Fruit fly (Drosophila melanogaster) whole organism, pupa: ENCODE results near the gene CG10324.

Experiments
- CG10348 ChIP-seq: fragments of 200-800 bp; sonication (Bioruptor generic); IDR thresholded peaks from 2 replicates; pipeline ENCODE4 v1.3.6; 2022; ENCODE audit warnings: missing biosample characterization, missing genetic modification characterization
- CG12605 ChIP-seq: fragments of 200-800 bp; sonication (Bioruptor generic); IDR thresholded peaks from 2 replicates; pipeline ENCODE4 v1.3.6; 2022; ENCODE audit warnings: missing biosample characterization, missing genetic modification characterization
- CG13204 ChIP-seq: fragments of 200-800 bp; sonication (Bioruptor generic); optimal IDR thresholded peaks from 2 replicates; lab custom pipeline; 2018; ENCODE audit warnings: missing biosample characterization, mild to moderate bottlenecking, missing genetic modification characterization, moderate library complexity
- CG14655 ChIP-seq: fragments of 200-800 bp; sonication (Bioruptor generic); optimal IDR thresholded peaks from 3 replicates; lab custom pipeline; 2017; ENCODE audit warnings: mild to moderate bottlenecking, missing biosample characterization, missing genetic modification reagents, missing genetic modification characterization
- CG15710 ChIP-seq: fragments of 200-800 bp; sonication (Bioruptor generic); optimal IDR thresholded peaks from 2 replicates; lab custom pipeline; 2018; ENCODE audit warnings: missing biosample characterization, mild to moderate bottlenecking, missing genetic modification characterization, moderate library complexity
- CG17806 ChIP-seq: fragments of 200-800 bp; sonication (Bioruptor generic); optimal IDR thresholded peaks from 2 replicates; lab custom pipeline; 2018; ENCODE audit warnings: missing biosample characterization, mild to moderate bottlenecking, missing genetic modification characterization, moderate library complexity
- CG32121 ChIP-seq: fragments of 200-800 bp; sonication (Bioruptor generic); IDR thresholded peaks from 2 replicates; pipeline ENCODE4 v1.3.6; 2022; ENCODE audit warnings: missing biosample characterization, missing genetic modification characterization
- CG34367 ChIP-seq: fragments of 200-800 bp; sonication (Bioruptor generic); optimal IDR thresholded peaks from 2 replicates; lab custom pipeline; 2018; ENCODE audit warnings: missing biosample characterization, mild to moderate bottlenecking, missing genetic modification characterization
- CG4496 ChIP-seq: fragments of 200-800 bp; sonication (Bioruptor generic); IDR thresholded peaks from 3 replicates; pipeline ENCODE4 v1.3.6; 2022; ENCODE audit warnings: missing biosample characterization, missing genetic modification characterization
- CG8159 ChIP-seq: fragments of 200-800 bp; sonication (Bioruptor generic); optimal IDR thresholded peaks from 3 replicates; lab custom pipeline; 2018; ENCODE audit warnings: missing biosample characterization, mild to moderate bottlenecking, missing genetic modification characterization, moderate library complexity
- CG8301 ChIP-seq: fragments of 200-800 bp; sonication (Bioruptor generic); optimal IDR thresholded peaks from 2 replicates; lab custom pipeline; 2018; ENCODE audit warnings: missing biosample characterization, mild to moderate bottlenecking, missing genetic modification characterization
- CG9948 ChIP-seq: fragments of 200-800 bp; sonication (Bioruptor generic); optimal IDR thresholded peaks from 2 replicates; lab custom pipeline; 2018; ENCODE audit warnings: missing biosample characterization, mild to moderate bottlenecking, missing genetic modification characterization, moderate library complexity
- D1 ChIP-seq: fragments of 200-800 bp; sonication (Bioruptor generic); optimal IDR thresholded peaks from 2 replicates; lab custom pipeline; 2018; ENCODE audit warnings: missing biosample characterization, mild to moderate bottlenecking, missing genetic modification characterization, moderate library complexity
- EcR ChIP-seq: fragments of 200-800 bp; sonication (Bioruptor generic); optimal IDR thresholded peaks from 3 replicates; lab custom pipeline; 2019; ENCODE audit warnings: missing biosample characterization, missing genetic modification characterization, mild to moderate bottlenecking, moderate library complexity, missing genetic modification reagents
- Ets98B ChIP-seq: fragments of 200-800 bp; sonication (Bioruptor generic); IDR thresholded peaks from 2 replicates; pipeline ENCODE4 v1.3.6; 2022; ENCODE audit warnings: missing biosample characterization, missing genetic modification characterization
- Pif1A ChIP-seq: fragments of 200-800 bp; sonication (Bioruptor generic); optimal IDR thresholded peaks from 3 replicates; lab custom pipeline; 2016; ENCODE audit warnings: missing biosample characterization, missing genetic modification characterization
- Pif1B ChIP-seq: fragments of 200-800 bp; sonication (Bioruptor generic); optimal IDR thresholded peaks from 3 replicates; lab custom pipeline; 2016; ENCODE audit warnings: missing biosample characterization, missing genetic modification characterization
- Snoo ChIP-seq: fragments of 200-800 bp; sonication (Bioruptor generic); optimal IDR thresholded peaks from 3 replicates; lab custom pipeline; 2017; ENCODE audit warnings: missing biosample characterization, mild to moderate bottlenecking, missing genetic modification characterization, inconsistent platforms
- fd96Ca ChIP-seq: fragments of 200-800 bp; sonication (Bioruptor generic); IDR thresholded peaks from 3 replicates; pipeline ENCODE4 v1.3.6; 2022; ENCODE audit warnings: missing biosample characterization, missing genetic modification characterization
- gl ChIP-seq: fragments of 200-800 bp; sonication (Bioruptor generic); optimal IDR thresholded peaks from 2 replicates; lab custom pipeline; 2018; ENCODE audit warnings: missing biosample characterization, mild to moderate bottlenecking, missing genetic modification characterization
- rn ChIP-seq: fragments of 200-800 bp; sonication (Bioruptor generic); IDR thresholded peaks from 2 replicates; pipeline ENCODE4 v1.3.6; 2022; ENCODE audit warnings: missing biosample characterization, missing genetic modification characterization

CG10324 gene

dm6 chr3R:16664144-16664825, 17.5 kb upstream of the CG10324 start:
- TF ChIP-seq CG34367 (tag; lab: Kevin White, UChicago): no peak
- TF ChIP-seq CG10348 (GFP tag; lab: Robert Waterston, UW): no peak
- TF ChIP-seq fd96Ca (GFP tag; lab: Robert Waterston, UW): no peak

dm6 chr3R:16661693-16662092, 14.9 kb upstream of the CG10324 start:
- TF ChIP-seq CG17806 (tag; lab: Kevin White, UChicago) (no peak), fd96Ca (GFP tag; lab: Robert Waterston, UW) (no peak), Pif1A (GFP tag; lab: Kevin White, UChicago) (no peak), Pif1B (GFP tag; lab: Kevin White, UChicago) (no peak), CG13204 (no peak), CG4496 (GFP tag; lab: Robert Waterston, UW) (no peak), CG8159 (no peak), CG15710 (tag; lab: Kevin White, UChicago) (no peak), CG10348 (GFP tag; lab: Robert Waterston, UW) (no peak), CG14655 (no peak), rn (no peak), gl (tag; lab: Kevin White, UChicago) (no peak)

dm6 chr3R:16655494-16656493, 9.0 kb upstream of the CG10324 start, which contains the start of gene modSP:
TSS of gene modSP (minus strand) at chr3R:16655662.
- no peak for TF ChIP-seq rn
- peak; percentile 9 for TF ChIP-seq CG17806 (tag; lab: Kevin White, UChicago)
- TF ChIP-seq CG12605: peak; percentile 43; the same call in 1 of the 2 replicates
- TF ChIP-seq Snoo (tag; lab: Kevin White, UChicago): peak; percentile 8
- no peak for TF ChIP-seq CG10348 (GFP tag; lab: Robert Waterston, UW)
- TF ChIP-seq CG9948 (tag; lab: Kevin White, UChicago): no peak
- 0 out of 2 replicates have a peak, but pooled peaks have one; percentile 13 for TF ChIP-seq CG32121 (GFP tag; lab: Robert Waterston, UW)
- TF ChIP-seq gl (tag; lab: Kevin White, UChicago): peak; percentile 31
- peak; percentile 13 for TF ChIP-seq D1
- TF ChIP-seq CG34367 (tag; lab: Kevin White, UChicago): no peak
- peak; percentile 59 for TF ChIP-seq Pif1A (GFP tag; lab: Kevin White, UChicago)
- TF ChIP-seq CG15710 (tag; lab: Kevin White, UChicago): no peak
- TF ChIP-seq CG13204: no peak
- TF ChIP-seq Ets98B (GFP tag; lab: Robert Waterston, UW): peak; percentile 54; the same call in 1 of the 2 replicates
- TF ChIP-seq CG8301 (tag; lab: Kevin White, UChicago): peak; percentile 18
- TF ChIP-seq CG4496 (GFP tag; lab: Robert Waterston, UW): peak; percentile 68
- TF ChIP-seq EcR (GFP tag; lab: Kevin White, UChicago): peak; percentile 66
- peak; percentile 19 for TF ChIP-seq CG8159
- TF ChIP-seq CG14655: no peak
- TF ChIP-seq fd96Ca (GFP tag; lab: Robert Waterston, UW): peak; percentile 47; the same call in 1 of the 3 replicates
- TF ChIP-seq Pif1B (GFP tag; lab: Kevin White, UChicago): no peak

dm6 chr3R:16655000-16655493, 8.2 kb upstream of the CG10324 start:
- no peak for TF ChIP-seq CG15710 (tag; lab: Kevin White, UChicago)
- TF ChIP-seq fd96Ca (GFP tag; lab: Robert Waterston, UW): no peak
- TF ChIP-seq CG10348 (GFP tag; lab: Robert Waterston, UW): no peak
- TF ChIP-seq CG8301 (tag; lab: Kevin White, UChicago): no peak
- no peak for TF ChIP-seq rn
- TF ChIP-seq D1: no peak
- no peak for TF ChIP-seq CG13204
- no peak for TF ChIP-seq CG14655
- TF ChIP-seq gl (tag; lab: Kevin White, UChicago): no peak
- no peak for TF ChIP-seq CG34367 (tag; lab: Kevin White, UChicago)
- no peak for TF ChIP-seq CG12605
- TF ChIP-seq CG4496 (GFP tag; lab: Robert Waterston, UW): no peak
- no peak for TF ChIP-seq CG17806 (tag; lab: Kevin White, UChicago)
- no peak for TF ChIP-seq Ets98B (GFP tag; lab: Robert Waterston, UW)
- no peak for TF ChIP-seq CG9948 (tag; lab: Kevin White, UChicago)

dm6 chr3R:16652091-16652490, 5.3 kb upstream of the CG10324 start, which contains the start of gene CG14907:
TSS of gene CG14907 (minus strand) at chr3R:16652319.
- TF ChIP-seq fd96Ca (GFP tag; lab: Robert Waterston, UW): no peak
- TF ChIP-seq CG10348 (GFP tag; lab: Robert Waterston, UW): no peak
- TF ChIP-seq EcR (GFP tag; lab: Kevin White, UChicago): no peak
- TF ChIP-seq CG9948 (tag; lab: Kevin White, UChicago): no peak
- TF ChIP-seq gl (tag; lab: Kevin White, UChicago): no peak
- no peak for TF ChIP-seq Pif1A (GFP tag; lab: Kevin White, UChicago)
- no peak for TF ChIP-seq CG8159
- TF ChIP-seq CG12605: no peak
- TF ChIP-seq rn: no peak
- no peak for TF ChIP-seq Ets98B (GFP tag; lab: Robert Waterston, UW)
- no peak for TF ChIP-seq CG13204
- no peak for TF ChIP-seq CG17806 (tag; lab: Kevin White, UChicago)
- no peak for TF ChIP-seq Pif1B (GFP tag; lab: Kevin White, UChicago)
- TF ChIP-seq CG14655: no peak
